Worm (Caenorhabditis elegans): Measurements from ENCODE around the gene D1054.19.

D1054.19 gene

DNA sequence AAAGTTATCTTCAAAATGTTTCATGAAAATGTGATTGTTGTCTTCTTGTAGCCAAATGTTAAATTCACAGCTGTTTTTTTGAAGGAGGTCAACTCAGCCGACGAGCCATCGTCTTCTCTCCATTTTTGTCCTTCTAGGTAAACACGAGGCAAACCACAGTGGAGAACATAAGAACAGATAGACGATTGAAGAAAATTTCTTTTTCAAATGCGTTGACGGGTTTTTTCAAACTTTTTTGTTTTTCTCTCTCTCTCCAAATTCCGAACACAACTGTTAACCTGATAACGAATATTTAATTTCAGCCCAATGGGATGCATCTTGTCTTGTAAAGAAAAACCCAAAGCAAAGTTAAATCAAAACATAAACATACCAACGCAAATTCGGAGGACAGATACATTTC is at the start of gene D1054.19:
TSS of gene D1054.19 (plus strand) at position 301 of the 400 bp plus-strand sequence.
- TF ChIP-seq unc-55 (GFP tag; optimal IDR thresholded peaks at IDR 0.05) (no peak), crh-2 (tag; optimal IDR thresholded peaks at IDR 0.05) (no peak), nhr-6 (tag; optimal IDR thresholded peaks at IDR 0.05) (no peak), F13H6.1 (tag; optimal IDR thresholded peaks at IDR 0.05) (no peak), snpc-4 (tag; optimal IDR thresholded peaks at IDR 0.05) (no peak), lsy-2 (tag; optimal IDR thresholded peaks at IDR 0.05) (no peak), mbf-1 (tag; optimal IDR thresholded peaks at IDR 0.05) (no peak)

- no peak for TF ChIP-seq ceh-16 (tag; optimal IDR thresholded peaks at IDR 0.05)
- TF ChIP-seq ama-1 (optimal IDR thresholded peaks at IDR 0.05): no peak
- TF ChIP-seq R02D3.7 (tag; optimal IDR thresholded peaks at IDR 0.05): no peak
- no peak for TF ChIP-seq skn-1 (tag; optimal IDR thresholded peaks at IDR 0.05)
- TF ChIP-seq mab-5 (tag; optimal IDR thresholded peaks at IDR 0.05): no peak
- TF ChIP-seq snpc-4 (tag; optimal IDR thresholded peaks at IDR 0.05): no peak
- TF ChIP-seq elt-1 (tag; optimal IDR thresholded peaks at IDR 0.05): no peak
- TF ChIP-seq unc-39 (tag; optimal IDR thresholded peaks at IDR 0.05): no peak
- no peak for TF ChIP-seq nhr-25 (tag; optimal IDR thresholded peaks at IDR 0.05)
- TF ChIP-seq Y55F3AM.14 (GFP tag; optimal IDR thresholded peaks at IDR 0.05): no peak
Observed at ce11 chrV:10747263-10747951, 48.2 kb upstream of the D1054.19 start, which contains the start of the genes selt-1.2 and F28H7.2. selt-1.2 (minus strand) TSS chrV:10747363. F28H7.2 (plus strand) TSS chrV:10747901.

DNA sequence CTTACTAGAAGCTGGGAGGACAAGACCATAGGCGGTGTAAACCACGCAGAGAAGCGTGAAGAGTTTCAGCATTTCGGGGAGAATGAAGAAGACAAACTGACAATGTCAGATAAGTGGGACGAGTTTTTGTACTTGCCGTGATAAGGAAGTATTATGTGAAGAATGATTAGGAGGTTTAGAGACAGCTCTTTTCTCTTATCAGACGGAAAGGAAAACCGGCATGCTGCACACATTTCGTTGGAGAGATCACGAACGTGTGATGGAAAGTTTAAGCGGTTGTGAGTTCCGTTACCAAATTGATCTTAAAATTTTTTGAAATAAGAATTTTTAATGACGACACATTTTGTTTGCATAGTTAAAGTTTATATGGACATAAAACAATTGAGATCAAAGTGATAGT is 45.0 kb upstream of the D1054.19 start, which contains the start of gene F28H7.3:
TSS of gene F28H7.3 (minus strand) at position 159 of the 400 bp plus-strand sequence.
- TF ChIP-seq fos-1 (tag; optimal IDR thresholded peaks at IDR 0.05) (peak; percentile 71), nhr-25 (tag; optimal IDR thresholded peaks at IDR 0.05) (no peak), mdl-1 (tag; optimal IDR thresholded peaks at IDR 0.05) (no peak), nhr-21 (tag; optimal IDR thresholded peaks at IDR 0.05) (no peak), crh-2 (tag; optimal IDR thresholded peaks at IDR 0.05) (peak; percentile 12), sma-9 (GFP tag; optimal IDR thresholded peaks at IDR 0.05) (peak; percentile 64), sma-9 (tag; optimal IDR thresholded peaks at IDR 0.05) (no peak)

DNA sequence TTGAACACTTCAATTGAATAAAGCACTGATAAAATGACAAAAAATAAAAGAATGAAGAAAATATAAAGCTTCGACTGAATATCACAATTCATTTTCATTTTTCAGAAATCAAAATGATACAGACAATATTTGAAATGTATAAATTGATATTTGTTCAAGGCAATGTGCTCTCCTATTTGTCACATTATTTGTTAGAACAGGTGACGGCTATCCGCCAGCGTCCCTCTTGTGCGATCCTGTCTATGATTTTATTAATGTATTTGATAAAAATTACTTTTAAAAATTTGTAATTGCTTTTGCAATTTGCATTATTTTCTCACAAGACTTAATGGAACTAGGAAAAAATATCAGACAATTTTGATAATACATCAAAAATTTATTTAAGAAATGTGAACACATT is 41.5 kb upstream of the D1054.19 start, which contains the start of gene F28H7.7:
TSS of gene F28H7.7 (minus strand) at position 101 of the 400 bp plus-strand sequence.
- TF ChIP-seq lsy-2 (tag; optimal IDR thresholded peaks at IDR 0.05) (no peak), aly-2 (tag; optimal IDR thresholded peaks at IDR 0.05) (no peak), C34F6.9 (tag; optimal IDR thresholded peaks at IDR 0.05) (no peak), lin-39 (tag; optimal IDR thresholded peaks at IDR 0.05) (no peak), nhr-6 (tag; optimal IDR thresholded peaks at IDR 0.05) (no peak), zag-1 (tag; optimal IDR thresholded peaks at IDR 0.05) (no peak), mbf-1 (tag; optimal IDR thresholded peaks at IDR 0.05) (no peak), crh-2 (tag; optimal IDR thresholded peaks at IDR 0.05) (no peak), nhr-12 (tag; optimal IDR thresholded peaks at IDR 0.05) (no peak), lin-13 (GFP tag; optimal IDR thresholded peaks at IDR 0.05) (no peak)

DNA sequence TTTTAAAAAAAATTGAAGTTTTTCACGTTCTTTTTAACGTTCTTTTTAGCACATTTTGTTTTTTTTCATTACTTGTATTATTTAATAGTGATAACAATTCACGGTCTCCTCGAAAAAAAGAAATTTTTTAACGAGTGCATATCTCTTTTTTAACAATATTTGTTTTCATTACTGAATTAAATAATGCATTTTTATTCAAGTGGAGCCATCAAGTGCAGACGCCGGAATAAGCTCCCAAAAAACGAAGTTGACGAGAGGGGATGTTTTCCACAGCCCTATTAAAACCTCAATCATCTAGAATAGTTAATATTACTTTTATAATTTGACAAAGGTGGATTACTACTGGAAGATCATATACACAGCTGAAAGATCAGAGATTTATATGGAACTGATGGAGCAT is 38.9 kb upstream of the D1054.19 start, which contains the start of gene irld-6:
TSS of gene irld-6 (minus strand) at position 101 of the 400 bp plus-strand sequence.
- TF ChIP-seq unc-55 (GFP tag; optimal IDR thresholded peaks at IDR 0.05): no peak
- TF ChIP-seq sem-4 (tag; optimal IDR thresholded peaks at IDR 0.05): no peak
- no peak for TF ChIP-seq nhr-77 (tag; optimal IDR thresholded peaks at IDR 0.05)
- TF ChIP-seq dmd-4 (tag; optimal IDR thresholded peaks at IDR 0.05): no peak
- no peak for TF ChIP-seq nhr-21 (tag; optimal IDR thresholded peaks at IDR 0.05)
- TF ChIP-seq lin-11 (tag; optimal IDR thresholded peaks at IDR 0.05): no peak
- TF ChIP-seq R02D3.7 (tag; optimal IDR thresholded peaks at IDR 0.05): no peak
- TF ChIP-seq nhr-129 (tag; optimal IDR thresholded peaks at IDR 0.05): no peak
- TF ChIP-seq lin-13 (GFP tag; optimal IDR thresholded peaks at IDR 0.05): no peak
- TF ChIP-seq ztf-11 (tag; optimal IDR thresholded peaks at IDR 0.05): no peak
- TF ChIP-seq lin-39 (tag; optimal IDR thresholded peaks at IDR 0.05): no peak
- no peak for TF ChIP-seq mdl-1 (tag; optimal IDR thresholded peaks at IDR 0.05)
- TF ChIP-seq blmp-1 (tag; optimal IDR thresholded peaks at IDR 0.05; ENCODE audit: insufficient read depth): no peak
- no peak for TF ChIP-seq nhr-11 (tag; optimal IDR thresholded peaks at IDR 0.05)

Data from whole organism, L2 larva.